Worm (Caenorhabditis elegans) whole organism, L1 larva: Measurements from ENCODE around the gene grld-1.
A peak's percentile ranks its signal among the peaks of the same experiment; 100 is the strongest.

Source experiments
- aha-1 ChIP-seq: fragments of 150-350 bp; optimal IDR thresholded peaks from 2 replicates; lab custom pipeline; 2014; ENCODE audit warnings: missing biosample characterization, missing genetic modification characterization
- alr-1 ChIP-seq: fragments of 200-800 bp; sonication (Bioruptor generic); optimal IDR thresholded peaks from 2 replicates; lab custom pipeline; 2018; ENCODE audit warnings: borderline replicate concordance, mild to moderate bottlenecking, missing genetic modification characterization, missing compliant biosample characterization
- aly-2 ChIP-seq: fragments of 150-350 bp; optimal IDR thresholded peaks from 2 replicates; lab custom pipeline; 2014; ENCODE audit warnings: missing biosample characterization, missing genetic modification characterization
- ama-1 ChIP-seq: fragments of 150-350 bp; optimal IDR thresholded peaks from 2 replicates; lab custom pipeline; 2014
- blmp-1 ChIP-seq: fragments of 150-350 bp; optimal IDR thresholded peaks from 2 replicates; lab custom pipeline; 2014; ENCODE audit warnings: missing biosample characterization, missing genetic modification characterization
- ceh-82 ChIP-seq, 3 experiments: fragments of 150-350 bp in 1 of 3; sonication (generic microtip) in 2 of 3; optimal IDR thresholded peaks; 2 replicates each; lab custom pipeline; 2014 to 2017; ENCODE audit warnings: missing biosample characterization in 3 of 3, missing genetic modification characterization in 3 of 3
- ceh-88 ChIP-seq: fragments of 200-800 bp; sonication (Bioruptor generic); IDR thresholded peaks from 2 replicates; pipeline ENCODE4 v1.3.6; 2022; ENCODE audit warnings: missing genetic modification characterization, missing compliant biosample characterization
- dpl-1 ChIP-seq, 3 experiments: fragments of 150-350 bp in 2 of 3; sonication (generic microtip) in 1 of 3; optimal IDR thresholded peaks; 2 replicates each; lab custom pipeline; 2014 to 2017; ENCODE audit warnings: missing biosample characterization in 3 of 3, missing genetic modification characterization in 3 of 3, missing genetic modification reagents in 3 of 3
- dsc-1 ChIP-seq: sonication (generic microtip); optimal IDR thresholded peaks from 2 replicates; lab custom pipeline; 2016; ENCODE audit warnings: mild to moderate bottlenecking, missing genetic modification characterization, missing compliant biosample characterization
- efl-1 ChIP-seq, 4 experiments: fragments of 150-350 bp; optimal IDR thresholded peaks in 3 of 4; peaks in 1 of 4; 1 replicate in 1 of 4; 2 replicates in 3 of 4; lab custom pipeline; 2014; ENCODE audit warnings: missing biosample characterization in 2 of 4, missing genetic modification characterization in 2 of 4, missing genetic modification reagents in 2 of 4
- egl-27 ChIP-seq, 2 experiments: fragments of 150-350 bp in 1 of 2; sonication (generic microtip); optimal IDR thresholded peaks; 3 replicates each; lab custom pipeline; 2017 to 2018; ENCODE audit warnings: missing biosample characterization in 2 of 2, missing genetic modification characterization in 2 of 2, missing genetic modification reagents in 2 of 2
- elt-3 ChIP-seq, 6 experiments: fragments of 150-350 bp in 1 of 6; sonication (generic microtip); optimal IDR thresholded peaks; 2 replicates each; lab custom pipeline; 2017 to 2018; ENCODE audit warnings: missing biosample characterization in 6 of 6, missing genetic modification characterization in 6 of 6, inconsistent platforms in 1 of 6
- ets-5 ChIP-seq: fragments of 200-800 bp; sonication (Bioruptor generic); IDR thresholded peaks from 2 replicates; pipeline ENCODE4 v1.3.6; 2022; ENCODE audit warnings: missing genetic modification characterization, missing compliant biosample characterization
- fkh-10 ChIP-seq: sonication (generic microtip); optimal IDR thresholded peaks from 2 replicates; lab custom pipeline; 2017; ENCODE audit warnings: missing biosample characterization, missing genetic modification reagents, missing genetic modification characterization
- fos-1 ChIP-seq: fragments of 150-350 bp; optimal IDR thresholded peaks from 2 replicates; lab custom pipeline; 2014; ENCODE audit warnings: missing biosample characterization, missing genetic modification characterization
- grh-1 ChIP-seq: fragments of 200-800 bp; sonication (Bioruptor generic); IDR thresholded peaks from 2 replicates; pipeline ENCODE4 v1.3.6; 2022; ENCODE audit warnings: missing genetic modification reagents, missing genetic modification characterization, missing compliant biosample characterization
- hlh-17 ChIP-seq: fragments of 200-800 bp; sonication (Bioruptor generic); optimal IDR thresholded peaks from 2 replicates; lab custom pipeline; 2018; ENCODE audit warnings: missing genetic modification characterization, mild to moderate bottlenecking, missing compliant biosample characterization, moderate library complexity, borderline replicate concordance
- hlh-4 ChIP-seq: sonication (generic microtip); optimal IDR thresholded peaks from 2 replicates; lab custom pipeline; 2016; ENCODE audit warnings: mild to moderate bottlenecking, missing genetic modification characterization, missing compliant biosample characterization
- hpl-2 ChIP-seq: fragments of 150-350 bp; optimal IDR thresholded peaks from 2 replicates; lab custom pipeline; 2014; ENCODE audit warnings: missing biosample characterization, missing genetic modification reagents, missing genetic modification characterization
- isw-1 ChIP-seq: fragments of 200-800 bp; sonication (Bioruptor generic); IDR thresholded peaks from 2 replicates; pipeline ENCODE4 v1.3.6; 2022; ENCODE audit warnings: missing genetic modification characterization, missing compliant biosample characterization
- jun-1 ChIP-seq: fragments of 150-350 bp; optimal IDR thresholded peaks from 2 replicates; lab custom pipeline; 2014; ENCODE audit warnings: missing biosample characterization, missing genetic modification reagents, missing genetic modification characterization
- lin-13 ChIP-seq: fragments of 150-350 bp; optimal IDR thresholded peaks from 2 replicates; lab custom pipeline; 2014; ENCODE audit warnings: missing biosample characterization, missing genetic modification reagents, missing genetic modification characterization
- lin-14 ChIP-seq: fragments of 200-800 bp; sonication (Bioruptor generic); optimal IDR thresholded peaks from 2 replicates; lab custom pipeline; 2018; ENCODE audit warnings: mild to moderate bottlenecking, missing genetic modification characterization, moderate library complexity, missing compliant biosample characterization
- lin-15B ChIP-seq: fragments of 150-350 bp; sonication (generic microtip); optimal IDR thresholded peaks from 3 replicates; lab custom pipeline; 2014; ENCODE audit warnings: missing biosample characterization, missing genetic modification characterization
- lsy-2 ChIP-seq, 2 experiments: fragments of 150-350 bp; optimal IDR thresholded peaks; 2 replicates each; lab custom pipeline; 2014; ENCODE audit warnings: missing biosample characterization in 2 of 2, missing genetic modification characterization in 2 of 2
- mab-9 ChIP-seq: fragments of 200-800 bp; sonication (Bioruptor generic); IDR thresholded peaks from 2 replicates; pipeline ENCODE4 v1.3.6; 2022; ENCODE audit warnings: missing genetic modification reagents, missing genetic modification characterization, missing compliant biosample characterization
- mdl-1 ChIP-seq, 2 experiments: fragments of 150-350 bp; optimal IDR thresholded peaks; 2 replicates each; lab custom pipeline; 2014 to 2017; ENCODE audit warnings: missing biosample characterization in 2 of 2, missing genetic modification characterization in 2 of 2, inconsistent platforms in 1 of 2
- mef-2 ChIP-seq: fragments of 150-350 bp; optimal IDR thresholded peaks from 2 replicates; lab custom pipeline; 2014; ENCODE audit warnings: missing biosample characterization, missing genetic modification characterization
- nhr-11 ChIP-seq: fragments of 150-350 bp; optimal IDR thresholded peaks from 2 replicates; lab custom pipeline; 2014; ENCODE audit warnings: missing biosample characterization, missing genetic modification characterization
- nhr-12 ChIP-seq: sonication (generic microtip); optimal IDR thresholded peaks from 2 replicates; lab custom pipeline; 2017; ENCODE audit warnings: missing biosample characterization, missing genetic modification characterization
- nhr-20 ChIP-seq: sonication (generic microtip); optimal IDR thresholded peaks from 2 replicates; lab custom pipeline; 2016; ENCODE audit warnings: mild to moderate bottlenecking, missing genetic modification characterization, missing compliant biosample characterization
- nhr-47 ChIP-seq: sonication (generic microtip); optimal IDR thresholded peaks from 2 replicates; lab custom pipeline; 2016; ENCODE audit warnings: mild to moderate bottlenecking, missing genetic modification characterization, moderate library complexity, missing compliant biosample characterization
- nhr-71 ChIP-seq: sonication (generic microtip); optimal IDR thresholded peaks from 2 replicates; lab custom pipeline; 2016; ENCODE audit warnings: mild to moderate bottlenecking, missing genetic modification characterization, moderate library complexity, missing compliant biosample characterization
- nhr-76 ChIP-seq: sonication (generic microtip); optimal IDR thresholded peaks from 2 replicates; lab custom pipeline; 2017; ENCODE audit warnings: missing biosample characterization, missing genetic modification characterization
- nhr-77 ChIP-seq: fragments of 150-350 bp; optimal IDR thresholded peaks from 2 replicates; lab custom pipeline; 2014; ENCODE audit warnings: missing biosample characterization, missing genetic modification characterization
- nhr-90 ChIP-seq: sonication (generic microtip); optimal IDR thresholded peaks from 2 replicates; lab custom pipeline; 2016; ENCODE audit warnings: mild to moderate bottlenecking, missing genetic modification characterization, missing compliant biosample characterization; ENCODE audit not compliant: poor library complexity
- pax-3 ChIP-seq: fragments of 200-800 bp; sonication (Bioruptor generic); optimal IDR thresholded peaks from 2 replicates; lab custom pipeline; 2018; ENCODE audit warnings: mild to moderate bottlenecking, missing genetic modification characterization, moderate library complexity, missing compliant biosample characterization
- pqm-1 ChIP-seq: sonication (generic microtip); optimal IDR thresholded peaks from 3 replicates; lab custom pipeline; 2017; ENCODE audit warnings: missing biosample characterization, missing genetic modification characterization
- rnt-1 ChIP-seq: sonication (generic microtip); optimal IDR thresholded peaks from 2 replicates; lab custom pipeline; 2016; ENCODE audit warnings: mild to moderate bottlenecking, missing genetic modification characterization, moderate library complexity, missing compliant biosample characterization
- snpc-4 ChIP-seq: fragments of 150-350 bp; optimal IDR thresholded peaks from 2 replicates; lab custom pipeline; 2014; ENCODE audit warnings: missing biosample characterization, missing genetic modification characterization
- sox-4 ChIP-seq: sonication (generic microtip); optimal IDR thresholded peaks from 2 replicates; lab custom pipeline; 2016; ENCODE audit warnings: missing genetic modification characterization, missing compliant biosample characterization
- sptf-1 ChIP-seq: fragments of 150-350 bp; optimal IDR thresholded peaks from 2 replicates; lab custom pipeline; 2014; ENCODE audit warnings: missing biosample characterization, missing genetic modification characterization
- tbx-2 ChIP-seq: sonication (generic microtip); optimal IDR thresholded peaks from 2 replicates; lab custom pipeline; 2016; ENCODE audit warnings: missing genetic modification characterization, missing compliant biosample characterization
- unc-86 ChIP-seq: sonication (generic microtip); optimal IDR thresholded peaks from 2 replicates; lab custom pipeline; 2016; ENCODE audit warnings: missing genetic modification characterization, missing compliant biosample characterization
- vab-15 ChIP-seq: sonication (generic microtip); optimal IDR thresholded peaks from 2 replicates; lab custom pipeline; 2017; ENCODE audit warnings: missing genotype, mild to moderate bottlenecking, missing genetic modification characterization, missing compliant biosample characterization
- xbp-1 ChIP-seq: sonication (generic microtip); optimal IDR thresholded peaks from 2 replicates; lab custom pipeline; 2016; ENCODE audit warnings: missing genetic modification characterization, missing compliant biosample characterization
- zip-4 ChIP-seq: fragments of 200-800 bp; sonication (Bioruptor generic); optimal IDR thresholded peaks from 2 replicates; lab custom pipeline; 2018; ENCODE audit warnings: mild to moderate bottlenecking, missing genetic modification characterization, moderate library complexity, missing compliant biosample characterization
- ztf-4 ChIP-seq: fragments of 150-350 bp; optimal IDR thresholded peaks from 2 replicates; lab custom pipeline; 2014; ENCODE audit warnings: missing biosample characterization, missing genetic modification characterization

The grld-1 gene

DNA sequence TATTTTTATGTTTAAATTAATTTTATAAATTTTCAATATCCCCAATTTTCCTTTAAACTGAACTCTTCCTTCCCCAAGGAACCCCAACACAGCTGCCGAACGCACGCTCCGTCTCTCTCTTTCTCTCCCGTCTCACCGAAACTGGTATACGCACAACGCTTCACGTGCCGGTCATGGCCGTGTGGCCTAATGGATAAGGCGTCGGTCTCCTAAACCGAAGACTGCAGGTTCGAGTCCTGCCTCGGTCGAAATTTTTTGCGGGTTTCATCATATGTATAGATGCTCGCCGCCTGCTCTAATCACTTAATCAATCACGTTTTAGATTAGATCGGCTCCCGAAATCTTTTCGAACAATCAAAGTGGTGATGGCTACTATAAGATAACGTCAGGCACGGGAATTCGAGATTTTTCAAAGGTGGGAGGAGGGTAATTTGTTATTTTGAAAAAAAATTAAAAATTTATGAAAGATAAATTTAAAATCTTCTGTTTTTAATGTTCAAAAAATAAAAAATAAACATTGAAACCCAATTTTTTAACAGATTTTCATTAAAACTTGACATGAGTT lies 18.2 kb upstream of the grld-1 start (continued):
- TF ChIP-seq mab-9 (GFP tag; lab: Robert Waterston, UW) (no peak), pax-3 (tag; lab: Kevin White, UChicago) (peak; percentile 4), xbp-1 (tag; lab: Kevin White, UChicago) (peak; percentile 31), nhr-71 (tag; lab: Kevin White, UChicago) (no peak), lin-15B (tag; lab: Kevin White, UChicago) (peak; percentile 10), jun-1 (peak; percentile 47), sox-4 (tag; lab: Kevin White, UChicago) (no peak), efl-1 (optimal IDR thresholded peaks at IDR 0.05; lab: Kevin White, UChicago) (peak; percentile 23 to 51), efl-1 (GFP tag; optimal IDR thresholded peaks at IDR 0.05 in 1 of 2; lab: Kevin White, UChicago) (peak; percentile 30 to 92), aly-2 (tag; lab: Kevin White, UChicago) (no peak), nhr-47 (peak; percentile 73), nhr-11 (tag; lab: Kevin White, UChicago) (no peak), mdl-1 (tag; optimal IDR thresholded peaks at IDR 0.05; lab: Kevin White, UChicago) (peak in 1 of 2 experiments; percentile 95), rnt-1 (peak; percentile 85), fos-1 (tag; lab: Kevin White, UChicago) (peak; percentile 39), tbx-2 (tag; lab: Kevin White, UChicago) (peak; percentile 44), isw-1 (GFP tag; lab: Robert Waterston, UW) (peak; percentile 4; the same call in 1 of the 2 replicates), hlh-4 (tag; lab: Kevin White, UChicago) (no peak), egl-27 (tag; optimal IDR thresholded peaks at IDR 0.05; lab: Kevin White, UChicago) (no peak), zip-4 (peak; percentile 1), nhr-77 (tag; lab: Kevin White, UChicago) (peak; percentile 52), mef-2 (tag; lab: Kevin White, UChicago) (no peak), lin-14 (GFP tag; lab: Kevin White, UChicago) (peak; percentile 77), alr-1 (tag; lab: Kevin White, UChicago) (no peak), snpc-4 (no peak), vab-15 (tag; lab: Kevin White, UChicago) (no peak), unc-86 (tag; lab: Kevin White, UChicago) (no peak), ets-5 (GFP tag; lab: Robert Waterston, UW) (no peak), lin-13 (GFP tag; lab: Kevin White, UChicago) (peak; percentile 33), ztf-4 (tag; lab: Kevin White, UChicago) (no peak), pqm-1 (tag; lab: Kevin White, UChicago) (no peak), dpl-1 (GFP tag; optimal IDR thresholded peaks at IDR 0.05; lab: Kevin White, UChicago) (peak; percentile 6 to 52 (median 51)), aha-1 (tag; lab: Kevin White, UChicago) (no peak), dsc-1 (tag; lab: Kevin White, UChicago) (peak; percentile 64), hlh-17 (no peak), ama-1 (lab: Kevin White, UChicago) (no peak), nhr-76 (tag; lab: Kevin White, UChicago) (no peak), fkh-10 (peak; percentile 39), grh-1 (no peak), nhr-12 (tag; lab: Kevin White, UChicago) (no peak), hpl-2 (GFP tag; lab: Kevin White, UChicago) (no peak), lsy-2 (tag; optimal IDR thresholded peaks at IDR 0.05; lab: Kevin White, UChicago) (peak; percentile 60 to 68), ceh-82 (tag; optimal IDR thresholded peaks at IDR 0.05; lab: Kevin White, UChicago) (peak in 2 of 3 experiments; percentile 42 to 73), ceh-88 (GFP tag; lab: Robert Waterston, UW) (no peak; the same call in 1 of the 2 replicates), blmp-1 (no peak), sptf-1 (tag; lab: Kevin White, UChicago) (no peak), nhr-90 (tag; lab: Kevin White, UChicago) (peak; percentile 66), nhr-20 (tag; lab: Kevin White, UChicago) (peak; percentile 55), elt-3 (tag; optimal IDR thresholded peaks at IDR 0.05; lab: Kevin White, UChicago) (peak in 1 of 6 experiments; percentile 5)
